Worm (Caenorhabditis elegans): ENCODE results near the gene faah-4.

The faah-4 gene

DNA sequence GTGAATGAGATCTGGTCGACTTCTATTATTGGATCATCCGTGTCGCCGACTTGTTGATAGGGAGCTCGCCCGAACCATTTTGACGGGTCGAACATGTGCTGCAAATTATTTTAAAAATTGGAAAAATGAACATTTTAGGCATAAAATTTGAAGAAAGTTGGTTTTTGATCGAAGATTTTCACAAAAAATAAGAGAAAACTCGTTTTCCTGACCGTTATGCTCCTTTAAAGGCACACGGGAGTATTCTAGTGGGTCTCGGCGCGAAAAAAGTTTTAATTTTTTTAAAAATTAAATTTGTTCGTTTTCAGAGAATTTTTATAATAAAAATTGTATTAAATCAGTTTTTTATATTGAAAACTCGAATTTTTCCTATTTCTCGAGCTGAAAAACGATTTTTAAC is 4.5 kb upstream of the faah-4 start, which contains the start of gene Y56A3A.16:
TSS of gene Y56A3A.16 (minus strand) at position 101 of the 400 bp plus-strand sequence.
- TF ChIP-seq repo-1 (tag; optimal IDR thresholded peaks at IDR 0.05) = no peak
- TF ChIP-seq somi-1 (GFP tag; optimal IDR thresholded peaks at IDR 0.05) = no peak
- TF ChIP-seq aptf-2 (GFP tag; conservative IDR thresholded peaks at IDR 0.05) = no peak
- no peak for TF ChIP-seq mxl-1 (tag; optimal IDR thresholded peaks at IDR 0.05)
- TF ChIP-seq D2030.7 (GFP tag; IDR thresholded peaks at IDR 0.05) = no peak
- no peak for TF ChIP-seq ZK185.1 (tag; optimal IDR thresholded peaks at IDR 0.05; ENCODE audit: poor library complexity, severe bottlenecking)
- TF ChIP-seq nfyb-1 (GFP tag; IDR thresholded peaks at IDR 0.05) = no peak
- no peak for TF ChIP-seq tbp1 (GFP tag; optimal IDR thresholded peaks at IDR 0.05)
- no peak for TF ChIP-seq lag-1 (GFP tag; IDR thresholded peaks at IDR 0.05)
- no peak for TF ChIP-seq dox-1 (GFP tag; IDR thresholded peaks at IDR 0.05)
- TF ChIP-seq pbrm-1 (GFP tag; IDR thresholded peaks at IDR 0.05) = no peak
- TF ChIP-seq ztf-26 (tag; optimal IDR thresholded peaks at IDR 0.05) = no peak
- TF ChIP-seq F57A8.1 (GFP tag; optimal IDR thresholded peaks at IDR 0.05) = no peak

ce11 chrIII:11908660-11909059 is 1.0 kb downstream of the faah-4 start, which contains the start of gene fbxb-24:
Gene fbxb-24, plus strand, starts transcription at chrIII:11908960.
- TF ChIP-seq somi-1 (GFP tag; optimal IDR thresholded peaks at IDR 0.05) = no peak
- no peak for TF ChIP-seq pbrm-1 (GFP tag; IDR thresholded peaks at IDR 0.05)

ce11 chrIII:11907177-11907576 is 2.5 kb downstream of the faah-4 start, which contains the start of gene sdz-33:
Gene sdz-33, plus strand, starts transcription at chrIII:11907477.
- no peak for TF ChIP-seq Y53F4B.3 (GFP tag; IDR thresholded peaks at IDR 0.05)
- TF ChIP-seq ceh-58 (GFP tag; IDR thresholded peaks at IDR 0.05) = no peak
- no peak for TF ChIP-seq attf-6 (GFP tag; IDR thresholded peaks at IDR 0.05)
- no peak for TF ChIP-seq lir-1 (GFP tag; conservative IDR thresholded peaks at IDR 0.05)
- no peak for TF ChIP-seq madf-3 (GFP tag; IDR thresholded peaks at IDR 0.05)
- TF ChIP-seq bed-2 (GFP tag; IDR thresholded peaks at IDR 0.05) = no peak
- no peak for TF ChIP-seq pha-4 (tag; optimal IDR thresholded peaks at IDR 0.05)
- TF ChIP-seq lsl-1 (GFP tag; optimal IDR thresholded peaks at IDR 0.05) = no peak
- no peak for TF ChIP-seq ekl-4 (GFP tag; IDR thresholded peaks at IDR 0.05)
- TF ChIP-seq athp-1 (tag; optimal IDR thresholded peaks at IDR 0.05) = no peak

ce11 chrIII:11902782-11903181 is 6.9 kb downstream of the faah-4 start:
- TF ChIP-seq mcd-1 (GFP tag; IDR thresholded peaks at IDR 0.05) (0 out of 2 replicates have a peak, but pooled peaks have one; percentile 14), ztf-3 (GFP tag; optimal IDR thresholded peaks at IDR 0.05) (no peak), zfh-2 (GFP tag; conservative IDR thresholded peaks at IDR 0.05) (peak; percentile 71), egrh-3 (GFP tag; IDR thresholded peaks at IDR 0.05) (peak; percentile 43; the same call in 1 of the 2 replicates)

ce11 chrIII:11900022-11900421 is 9.7 kb downstream of the faah-4 start:
- no peak for TF ChIP-seq snpc-1.1 (tag; optimal IDR thresholded peaks at IDR 0.05; ENCODE audit: insufficient read depth)
- TF ChIP-seq T26A5.8 (tag; optimal IDR thresholded peaks at IDR 0.05) = no peak
- TF ChIP-seq mes-4 (tag; optimal IDR thresholded peaks at IDR 0.05) = no peak
- TF ChIP-seq snpc-1.3 (tag; optimal IDR thresholded peaks at IDR 0.05; ENCODE audit: insufficient read depth) = no peak
- no peak for TF ChIP-seq ceh-27 (GFP tag; optimal IDR thresholded peaks at IDR 0.05)
- no peak for TF ChIP-seq attf-3 (GFP tag; conservative IDR thresholded peaks at IDR 0.05)
- no peak for TF ChIP-seq Y53G8AR.9 (GFP tag; conservative IDR thresholded peaks at IDR 0.05)
- no peak for TF ChIP-seq nfya-1 (tag; optimal IDR thresholded peaks at IDR 0.05; ENCODE audit: borderline replicate concordance, insufficient read depth)

All from whole organism, young adult.